Worm (Caenorhabditis elegans) whole organism, L4 larva: ENCODE data around the gene ZC513.14.

ENCODE experiments used
- D1046.2 ChIP-seq: fragments of 200-800 bp; sonication (Bioruptor generic); IDR thresholded peaks from 2 replicates; pipeline ENCODE4 v1.3.6; 2022; ENCODE audit warnings: missing genetic modification characterization, missing compliant biosample characterization
- F49E8.2 ChIP-seq: sonication (generic microtip); optimal IDR thresholded peaks from 2 replicates; lab custom pipeline; 2016; ENCODE audit warnings: missing compliant biosample characterization, mild to moderate bottlenecking, missing genetic modification characterization, borderline replicate concordance
- R02D3.7 ChIP-seq: fragments of 150-350 bp; sonication (generic microtip); optimal IDR thresholded peaks from 3 replicates; lab custom pipeline; 2014; ENCODE audit warnings: missing biosample characterization, missing genetic modification characterization
- T20F7.1 ChIP-seq: fragments of 200-800 bp; sonication (Bioruptor generic); optimal IDR thresholded peaks from 2 replicates; lab custom pipeline; 2018; ENCODE audit warnings: mild to moderate bottlenecking, missing genetic modification characterization, missing compliant biosample characterization
- ceh-32 ChIP-seq: sonication (generic microtip); optimal IDR thresholded peaks from 2 replicates; lab custom pipeline; 2016; ENCODE audit warnings: mild to moderate bottlenecking, missing genetic modification characterization, missing compliant biosample characterization; ENCODE audit not compliant: poor library complexity
- ces-1 ChIP-seq: fragments of 150-350 bp; sonication (generic microtip); optimal IDR thresholded peaks from 4 replicates; lab custom pipeline; 2014; ENCODE audit warnings: missing biosample characterization, missing genetic modification reagents, missing genetic modification characterization
- cey-2 ChIP-seq: sonication (generic microtip); optimal IDR thresholded peaks from 3 replicates; lab custom pipeline; 2017; ENCODE audit warnings: missing genetic modification characterization, mild to moderate bottlenecking, missing compliant biosample characterization, antibody characterized with exemption, borderline replicate concordance; ENCODE audit not compliant: insufficient read depth
- daf-16 ChIP-seq, 3 experiments: sonication (generic microtip); optimal IDR thresholded peaks; 2 replicates each; lab custom pipeline; 2016 to 2017; ENCODE audit warnings: missing genetic modification characterization in 3 of 3, missing genetic modification reagents in 3 of 3, mild to moderate bottlenecking in 2 of 3, missing compliant biosample characterization in 2 of 3, missing biosample characterization in 1 of 3, moderate library complexity in 1 of 3
- daf-19 ChIP-seq: fragments of 200-800 bp; sonication (Bioruptor generic); conservative IDR thresholded peaks from 2 replicates; pipeline ENCODE4 v1.3.6; 2022; ENCODE audit warnings: missing genetic modification characterization, missing compliant biosample characterization
- daf-8 ChIP-seq: fragments of 200-800 bp; sonication (Bioruptor generic); IDR thresholded peaks from 2 replicates; pipeline ENCODE4 v1.3.6; 2022; ENCODE audit warnings: missing genetic modification characterization, missing compliant biosample characterization
- dmd-6 ChIP-seq: fragments of 200-800 bp; sonication (Bioruptor generic); IDR thresholded peaks from 2 replicates; pipeline ENCODE4 v1.3.6; 2022; ENCODE audit warnings: missing genetic modification reagents, missing genetic modification characterization, missing compliant biosample characterization
- dpl-1 ChIP-seq: fragments of 150-350 bp; optimal IDR thresholded peaks from 2 replicates; lab custom pipeline; 2014; ENCODE audit warnings: missing biosample characterization, missing genetic modification reagents, missing genetic modification characterization
- duxl-1 ChIP-seq: sonication (generic microtip); optimal IDR thresholded peaks from 2 replicates; lab custom pipeline; 2016; ENCODE audit warnings: mild to moderate bottlenecking, missing genetic modification characterization, moderate library complexity, missing compliant biosample characterization; ENCODE audit not compliant: poor library complexity
- dve-1 ChIP-seq: sonication (generic microtip); optimal IDR thresholded peaks from 2 replicates; lab custom pipeline; 2017; ENCODE audit warnings: antibody characterized with exemption, mild to moderate bottlenecking, missing genetic modification characterization, missing compliant biosample characterization; ENCODE audit not compliant: insufficient read depth
- egl-27 ChIP-seq: sonication (generic microtip); optimal IDR thresholded peaks from 3 replicates; lab custom pipeline; 2017; ENCODE audit warnings: missing biosample characterization, missing genetic modification reagents, missing genetic modification characterization
- gei-8 ChIP-seq: fragments of 200-800 bp; sonication (Bioruptor generic); optimal IDR thresholded peaks from 2 replicates; lab custom pipeline; 2018; ENCODE audit warnings: mild to moderate bottlenecking, missing genetic modification characterization, missing compliant biosample characterization
- hif-1 ChIP-seq, 2 experiments: sonication (generic microtip); optimal IDR thresholded peaks; 2 replicates each; lab custom pipeline; 2016 to 2017; ENCODE audit warnings: missing compliant biosample characterization in 2 of 2, missing genetic modification characterization in 2 of 2, missing genetic modification reagents in 2 of 2, missing genotype in 2 of 2, mild to moderate bottlenecking in 1 of 2
- hlh-30 ChIP-seq: sonication (generic microtip); optimal IDR thresholded peaks from 2 replicates; lab custom pipeline; 2017; ENCODE audit warnings: antibody characterized with exemption, mild to moderate bottlenecking, missing genetic modification characterization, missing compliant biosample characterization; ENCODE audit not compliant: insufficient read depth
- hmg-1.1 ChIP-seq: fragments of 200-800 bp; sonication (Bioruptor generic); IDR thresholded peaks from 2 replicates; pipeline ENCODE4 v1.3.6; 2022; ENCODE audit warnings: missing genetic modification reagents, missing genetic modification characterization, missing compliant biosample characterization
- lim-7 ChIP-seq: fragments of 200-800 bp; sonication (Bioruptor generic); IDR thresholded peaks from 2 replicates; pipeline ENCODE4 v1.3.6; 2022; ENCODE audit warnings: missing genetic modification characterization, missing compliant biosample characterization
- lin-1 ChIP-seq: fragments of 200-800 bp; sonication (Bioruptor generic); IDR thresholded peaks from 2 replicates; pipeline ENCODE4 v1.3.6; 2022; ENCODE audit warnings: missing genetic modification reagents, missing genetic modification characterization, missing compliant biosample characterization
- lin-13 ChIP-seq: fragments of 150-350 bp; optimal IDR thresholded peaks from 2 replicates; lab custom pipeline; 2014; ENCODE audit warnings: missing biosample characterization, missing genetic modification reagents, missing genetic modification characterization
- lin-38 ChIP-seq: fragments of 200-800 bp; sonication (Bioruptor generic); IDR thresholded peaks from 2 replicates; pipeline ENCODE4 v1.3.6; 2022; ENCODE audit warnings: missing genetic modification reagents, missing genetic modification characterization, missing compliant biosample characterization
- madf-9 ChIP-seq: fragments of 200-800 bp; sonication (Bioruptor generic); conservative IDR thresholded peaks from 2 replicates; pipeline ENCODE4 v1.3.6; 2022; ENCODE audit warnings: missing genetic modification reagents, missing genetic modification characterization, missing compliant biosample characterization
- mep-1 ChIP-seq: fragments of 150-350 bp; sonication (generic microtip); optimal IDR thresholded peaks from 3 replicates; lab custom pipeline; 2014; ENCODE audit warnings: missing biosample characterization, missing genetic modification characterization
- mes-2 ChIP-seq: sonication (generic microtip); optimal IDR thresholded peaks from 2 replicates; lab custom pipeline; 2016; ENCODE audit warnings: missing genotype, mild to moderate bottlenecking, missing genetic modification characterization, missing compliant biosample characterization; ENCODE audit not compliant: poor library complexity, severe bottlenecking
- nhr-28 ChIP-seq: fragments of 150-350 bp; optimal IDR thresholded peaks from 2 replicates; lab custom pipeline; 2014; ENCODE audit warnings: missing biosample characterization, missing genetic modification characterization
- nhr-41 ChIP-seq: fragments of 200-800 bp; sonication (Bioruptor generic); IDR thresholded peaks from 2 replicates; pipeline ENCODE4 v1.3.6; 2022; ENCODE audit warnings: missing genetic modification reagents, missing genetic modification characterization, missing compliant biosample characterization
- pha-4 ChIP-seq, 2 experiments: fragments of 150-350 bp in 1 of 2; fragments of 200-800 bp in 1 of 2; sonication (Bioruptor generic) in 1 of 2; IDR thresholded peaks in 1 of 2; optimal IDR thresholded peaks in 1 of 2; 2 replicates each; pipeline versions ENCODE4 v1.3.6 to Lab custom; 2014 to 2022; ENCODE audit warnings: missing genetic modification characterization in 2 of 2, missing genetic modification reagents in 2 of 2, missing biosample characterization in 1 of 2, missing compliant biosample characterization in 1 of 2
- pqm-1 ChIP-seq: sonication (generic microtip); optimal IDR thresholded peaks from 2 replicates; lab custom pipeline; 2017; ENCODE audit warnings: missing biosample characterization, missing genetic modification characterization
- sdz-12 ChIP-seq: fragments of 200-800 bp; sonication (Bioruptor generic); optimal IDR thresholded peaks from 2 replicates; lab custom pipeline; 2018; ENCODE audit warnings: mild to moderate bottlenecking, missing genetic modification characterization, missing compliant biosample characterization
- set-16 ChIP-seq: fragments of 200-800 bp; sonication (Bioruptor generic); IDR thresholded peaks from 2 replicates; pipeline ENCODE4 v1.3.6; 2022; ENCODE audit warnings: missing genetic modification reagents, missing genetic modification characterization, missing compliant biosample characterization
- spr-1 ChIP-seq: sonication (generic microtip); optimal IDR thresholded peaks from 2 replicates; lab custom pipeline; 2016; ENCODE audit warnings: mild to moderate bottlenecking, missing genetic modification characterization, missing compliant biosample characterization
- tra-1 ChIP-seq: fragments of 200-800 bp; sonication (Bioruptor generic); IDR thresholded peaks from 2 replicates; pipeline ENCODE4 v1.3.6; 2022; ENCODE audit warnings: missing genetic modification reagents, missing genetic modification characterization, missing compliant biosample characterization
- unc-130 ChIP-seq: sonication (generic microtip); optimal IDR thresholded peaks from 2 replicates; lab custom pipeline; 2016; ENCODE audit warnings: missing genetic modification reagents, missing genetic modification characterization, missing compliant biosample characterization
- zag-1 ChIP-seq: fragments of 150-350 bp; optimal IDR thresholded peaks from 2 replicates; lab custom pipeline; 2014; ENCODE audit warnings: missing biosample characterization, missing genetic modification characterization
- zip-11 ChIP-seq: fragments of 200-800 bp; sonication (Bioruptor generic); IDR thresholded peaks from 2 replicates; pipeline ENCODE4 v1.3.6; 2022; ENCODE audit warnings: missing genetic modification characterization, missing compliant biosample characterization
- ztf-11 ChIP-seq: fragments of 150-350 bp; optimal IDR thresholded peaks from 2 replicates; lab custom pipeline; 2014; ENCODE audit warnings: missing biosample characterization, missing genetic modification characterization

Gene ZC513.14

DNA sequence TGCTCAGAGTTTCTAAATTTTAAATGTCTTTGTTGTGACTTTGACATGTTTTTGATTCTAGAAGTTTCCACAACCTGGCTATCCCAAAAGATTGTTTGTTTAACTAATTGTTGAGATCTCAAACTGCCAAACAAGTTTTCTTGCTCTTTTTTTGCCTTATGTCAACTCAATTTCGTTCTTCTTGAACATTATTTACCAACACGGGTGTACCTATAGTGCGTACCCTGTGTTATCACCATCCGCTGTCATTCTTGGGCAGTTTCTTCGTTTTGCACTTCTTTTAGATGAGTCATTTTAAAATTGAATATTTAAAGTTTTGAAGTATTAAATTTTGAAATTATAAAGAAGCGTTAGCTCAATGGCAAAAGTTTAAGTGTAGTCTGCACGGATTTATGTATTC is 18.9 kb downstream of the ZC513.14 start, which contains the start of gene sptl-2:
Gene sptl-2, plus strand, starts transcription at position 280 of the 400 bp plus-strand sequence.
- TF ChIP-seq egl-27 (tag; lab: Kevin White, UChicago) (no peak), ztf-11 (tag; lab: Kevin White, UChicago) (no peak), tra-1 (GFP tag; lab: Robert Waterston, UW) (no peak), T20F7.1 (GFP tag; lab: Kevin White, UChicago) (no peak), ces-1 (GFP tag; lab: Kevin White, UChicago) (no peak), madf-9 (no peak), dve-1 (tag; lab: Kevin White, UChicago) (peak; percentile 15), nhr-41 (GFP tag; lab: Robert Waterston, UW) (no peak), D1046.2 (GFP tag; lab: Robert Waterston, UW) (no peak), daf-8 (GFP tag; lab: Robert Waterston, UW) (no peak), zag-1 (no peak), hmg-1.1 (GFP tag; lab: Robert Waterston, UW) (no peak), mes-2 (tag; lab: Kevin White, UChicago) (peak; percentile 8), spr-1 (tag; lab: Kevin White, UChicago) (no peak), sdz-12 (GFP tag; lab: Kevin White, UChicago) (no peak), gei-8 (GFP tag; lab: Kevin White, UChicago) (no peak), ceh-32 (tag; lab: Kevin White, UChicago) (no peak), dmd-6 (GFP tag; lab: Robert Waterston, UW) (peak; percentile 23), R02D3.7 (tag; lab: Kevin White, UChicago) (no peak), pha-4 (GFP tag; IDR thresholded peaks at IDR 0.05; lab: Robert Waterston, UW) (no peak), pha-4 (tag; optimal IDR thresholded peaks at IDR 0.05; lab: Kevin White, UChicago) (no peak), zip-11 (GFP tag; lab: Robert Waterston, UW) (no peak), mep-1 (tag; lab: Kevin White, UChicago) (peak; percentile 4), unc-130 (no peak), lin-1 (GFP tag; lab: Robert Waterston, UW) (no peak), hlh-30 (tag; lab: Kevin White, UChicago) (no peak), dpl-1 (GFP tag; lab: Kevin White, UChicago) (no peak), lin-13 (GFP tag; lab: Kevin White, UChicago) (no peak), daf-16 (GFP tag; optimal IDR thresholded peaks at IDR 0.05; lab: Kevin White, UChicago) (no peak), daf-16 (tag; optimal IDR thresholded peaks at IDR 0.05; lab: Kevin White, UChicago) (peak; percentile 40), daf-19 (GFP tag; lab: Robert Waterston, UW) (no peak), pqm-1 (tag; lab: Kevin White, UChicago) (peak; percentile 84), set-16 (GFP tag; lab: Robert Waterston, UW) (no peak), nhr-28 (tag; lab: Kevin White, UChicago) (peak; percentile 59), cey-2 (no peak), hif-1 (tag; optimal IDR thresholded peaks at IDR 0.05; lab: Kevin White, UChicago) (no peak), duxl-1 (tag; lab: Kevin White, UChicago) (no peak)
- TF ChIP-seq, all 104 proteins: peak for 7

DNA sequence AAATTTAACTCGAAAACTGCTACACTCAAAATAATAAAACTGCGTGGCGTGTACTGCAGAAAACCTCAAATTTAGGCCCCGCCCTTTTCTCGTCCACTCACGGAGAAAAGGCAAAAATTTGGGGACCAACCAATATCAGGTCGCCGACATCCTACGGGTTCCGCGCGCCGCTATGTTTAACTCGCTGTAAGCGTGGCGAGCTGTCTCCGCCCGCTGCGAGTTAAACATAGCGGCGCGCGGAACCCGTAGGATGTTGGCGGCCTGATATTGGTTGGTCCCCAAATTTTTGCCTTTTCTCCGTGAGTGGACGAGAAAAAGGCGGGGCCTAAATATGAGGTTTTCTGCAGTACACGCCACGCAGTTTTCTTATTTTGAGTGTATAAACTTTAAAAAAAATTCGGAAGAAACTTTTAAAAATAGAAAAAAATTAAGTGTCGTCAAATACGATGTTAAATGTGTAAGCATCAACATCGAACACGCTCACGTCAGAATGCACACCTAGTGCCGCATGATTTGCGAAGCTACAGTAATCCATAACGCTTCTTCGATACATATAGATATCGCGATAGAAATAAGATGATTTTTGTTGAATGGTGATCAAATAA is 21.0 kb downstream of the ZC513.14 start:
- 0 out of 2 replicates have a peak, but pooled peaks have one; percentile 6 for TF ChIP-seq lim-7 (GFP tag; lab: Robert Waterston, UW)
- TF ChIP-seq lin-38, result 0 out of 2 replicates have a peak, but pooled peaks have one; percentile 21
- TF ChIP-seq F49E8.2 (tag; lab: Kevin White, UChicago), result peak; percentile 40
